Worm (Caenorhabditis elegans) whole organism, L3 larva: ENCODE results near the gene osm-5.

Experiments used
- ZK546.5 ChIP-seq: sonication (generic microtip); optimal IDR thresholded peaks from 2 replicates; lab custom pipeline; 2017; ENCODE audit warnings: missing biosample characterization, missing genetic modification characterization
- aly-2 ChIP-seq: fragments of 150-350 bp; optimal IDR thresholded peaks from 2 replicates; lab custom pipeline; 2014; ENCODE audit warnings: missing biosample characterization, missing genetic modification characterization
- ceh-16 ChIP-seq: sonication (generic microtip); optimal IDR thresholded peaks from 2 replicates; lab custom pipeline; 2017; ENCODE audit warnings: missing biosample characterization, missing genetic modification characterization
- ceh-28 ChIP-seq: fragments of 150-350 bp; optimal IDR thresholded peaks from 2 replicates; lab custom pipeline; 2014; ENCODE audit warnings: missing biosample characterization, missing genetic modification reagents, missing genetic modification characterization
- elt-1 ChIP-seq: fragments of 150-350 bp; optimal IDR thresholded peaks from 2 replicates; lab custom pipeline; 2014; ENCODE audit warnings: missing biosample characterization, missing genetic modification characterization
- elt-2 ChIP-seq: sonication (generic microtip); optimal IDR thresholded peaks from 2 replicates; lab custom pipeline; 2016; ENCODE audit warnings: missing genetic modification reagents, mild to moderate bottlenecking, missing genetic modification characterization, missing compliant biosample characterization
- elt-3 ChIP-seq, 3 experiments: fragments of 150-350 bp in 1 of 3; sonication (generic microtip) in 2 of 3; optimal IDR thresholded peaks; 2 replicates in 2 of 3; 4 replicates in 1 of 3; lab custom pipeline; 2014 to 2017; ENCODE audit warnings: missing biosample characterization in 3 of 3, missing genetic modification characterization in 3 of 3
- fkh-10 ChIP-seq: sonication (generic microtip); optimal IDR thresholded peaks from 2 replicates; lab custom pipeline; 2017; ENCODE audit warnings: missing biosample characterization, missing genetic modification reagents, missing genetic modification characterization
- fkh-2 ChIP-seq: fragments of 150-350 bp; optimal IDR thresholded peaks from 2 replicates; lab custom pipeline; 2014; ENCODE audit warnings: missing biosample characterization, missing genetic modification reagents, missing genetic modification characterization
- fos-1 ChIP-seq: fragments of 150-350 bp; optimal IDR thresholded peaks from 2 replicates; lab custom pipeline; 2014; ENCODE audit warnings: missing biosample characterization, missing genetic modification characterization
- hmg-11 ChIP-seq: sonication (generic microtip); optimal IDR thresholded peaks from 2 replicates; lab custom pipeline; 2016; ENCODE audit warnings: missing genetic modification characterization, missing compliant biosample characterization
- jun-1 ChIP-seq: fragments of 150-350 bp; optimal IDR thresholded peaks from 2 replicates; lab custom pipeline; 2014; ENCODE audit warnings: missing biosample characterization, missing genetic modification reagents, missing genetic modification characterization
- lin-39 ChIP-seq: fragments of 150-350 bp; optimal IDR thresholded peaks from 2 replicates; lab custom pipeline; 2018; ENCODE audit warnings: missing biosample characterization, missing genetic modification reagents, missing genetic modification characterization
- mml-1 ChIP-seq: fragments of 150-350 bp; sonication (generic microtip); optimal IDR thresholded peaks from 3 replicates; lab custom pipeline; 2014; ENCODE audit warnings: missing biosample characterization, missing genetic modification characterization
- nfya-1 ChIP-seq: sonication (generic microtip); optimal IDR thresholded peaks from 2 replicates; lab custom pipeline; 2017; ENCODE audit warnings: missing genetic modification characterization, mild to moderate bottlenecking, missing compliant biosample characterization, antibody characterized with exemption, moderate library complexity; ENCODE audit not compliant: insufficient read depth
- nhr-11 ChIP-seq: fragments of 150-350 bp; optimal IDR thresholded peaks from 2 replicates; lab custom pipeline; 2014; ENCODE audit warnings: missing biosample characterization, missing genetic modification characterization
- nhr-12 ChIP-seq: fragments of 150-350 bp; optimal IDR thresholded peaks from 2 replicates; lab custom pipeline; 2014; ENCODE audit warnings: missing biosample characterization, missing genetic modification characterization
- nhr-23 ChIP-seq: fragments of 150-350 bp; optimal IDR thresholded peaks from 2 replicates; lab custom pipeline; 2014; ENCODE audit warnings: missing biosample characterization, missing genetic modification reagents, missing genetic modification characterization
- nhr-237 ChIP-seq: fragments of 150-350 bp; optimal IDR thresholded peaks from 2 replicates; lab custom pipeline; 2014; ENCODE audit warnings: missing biosample characterization, missing genetic modification characterization
- nhr-28 ChIP-seq: fragments of 150-350 bp; optimal IDR thresholded peaks from 2 replicates; lab custom pipeline; 2014; ENCODE audit warnings: missing biosample characterization, missing genetic modification characterization
- nhr-43 ChIP-seq: sonication (generic microtip); optimal IDR thresholded peaks from 2 replicates; lab custom pipeline; 2016; ENCODE audit warnings: mild to moderate bottlenecking, missing genetic modification characterization, missing compliant biosample characterization; ENCODE audit not compliant: poor library complexity, severe bottlenecking
- nhr-67 ChIP-seq: fragments of 150-350 bp; optimal IDR thresholded peaks from 2 replicates; lab custom pipeline; 2014; ENCODE audit warnings: missing biosample characterization, missing genetic modification characterization
- nhr-76 ChIP-seq: fragments of 150-350 bp; sonication (generic microtip); optimal IDR thresholded peaks from 5 replicates; lab custom pipeline; 2014; ENCODE audit warnings: missing biosample characterization, missing genetic modification characterization
- pha-4 ChIP-seq: fragments of 150-350 bp; optimal IDR thresholded peaks from 2 replicates; lab custom pipeline; 2014; ENCODE audit warnings: missing biosample characterization, missing genetic modification reagents, missing genetic modification characterization
- sea-2 ChIP-seq: fragments of 150-350 bp; sonication (generic microtip); optimal IDR thresholded peaks from 4 replicates; lab custom pipeline; 2014; ENCODE audit warnings: missing biosample characterization, missing genetic modification reagents, missing genetic modification characterization
- tbx-2 ChIP-seq: sonication (generic microtip); optimal IDR thresholded peaks from 2 replicates; lab custom pipeline; 2016; ENCODE audit warnings: mild to moderate bottlenecking, missing genetic modification characterization, missing compliant biosample characterization
- unc-39 ChIP-seq: sonication (generic microtip); optimal IDR thresholded peaks from 4 replicates; lab custom pipeline; 2017; ENCODE audit warnings: missing biosample characterization, missing genetic modification characterization
- unc-62 ChIP-seq: fragments of 150-350 bp; sonication (generic microtip); optimal IDR thresholded peaks from 4 replicates; lab custom pipeline; 2014; ENCODE audit warnings: missing biosample characterization, missing genetic modification reagents, missing genetic modification characterization
- zag-1 ChIP-seq: fragments of 150-350 bp; optimal IDR thresholded peaks from 2 replicates; lab custom pipeline; 2014; ENCODE audit warnings: missing biosample characterization, missing genetic modification characterization
- ztf-11 ChIP-seq: fragments of 150-350 bp; optimal IDR thresholded peaks from 2 replicates; lab custom pipeline; 2014; ENCODE audit warnings: missing biosample characterization, missing genetic modification characterization
- ztf-4 ChIP-seq: fragments of 150-350 bp; optimal IDR thresholded peaks from 2 replicates; lab custom pipeline; 2014; ENCODE audit warnings: missing biosample characterization, missing genetic modification characterization

The osm-5 gene

ce11 chrX:2996976-2997399 is 12.9 kb downstream of the osm-5 start (continued):
- TF ChIP-seq jun-1 (tag; lab: Kevin White, UChicago): peak; percentile 100
- TF ChIP-seq elt-2: peak; percentile 83
- TF ChIP-seq nhr-12: peak; percentile 51
- TF ChIP-seq unc-39 (tag; lab: Kevin White, UChicago): no peak

ce11 chrX:2999652-3000051 is 15.6 kb downstream of the osm-5 start, which contains the start of gene Y41G9A.17:
Gene Y41G9A.17, minus strand, starts transcription at chrX:2999752.
- TF ChIP-seq ztf-11 (tag; lab: Kevin White, UChicago) (no peak), nhr-237 (tag; lab: Kevin White, UChicago) (no peak), nhr-67 (tag; lab: Kevin White, UChicago) (no peak), ztf-4 (tag; lab: Kevin White, UChicago) (no peak)

- TF ChIP-seq nhr-11 (no peak), ceh-28 (tag; lab: Kevin White, UChicago) (no peak), lin-39 (tag; lab: Kevin White, UChicago) (no peak), ztf-4 (tag; lab: Kevin White, UChicago) (no peak), nhr-43 (tag; lab: Kevin White, UChicago) (no peak), fkh-2 (tag; lab: Kevin White, UChicago) (no peak), zag-1 (tag; lab: Kevin White, UChicago) (no peak), unc-39 (tag; lab: Kevin White, UChicago) (no peak), mml-1 (tag; lab: Kevin White, UChicago) (no peak), ztf-11 (tag; lab: Kevin White, UChicago) (no peak), nhr-28 (tag; lab: Kevin White, UChicago) (no peak), nhr-237 (tag; lab: Kevin White, UChicago) (no peak), ZK546.5 (tag; lab: Kevin White, UChicago) (no peak), nhr-76 (tag; lab: Kevin White, UChicago) (no peak), nfya-1 (tag; lab: Kevin White, UChicago) (no peak), nhr-67 (tag; lab: Kevin White, UChicago) (no peak), tbx-2 (tag; lab: Kevin White, UChicago) (no peak)
Measured at ce11 chrX:3003703-3004102, 19.6 kb downstream of the osm-5 start, which contains the start of gene Y41G9A.6. Gene Y41G9A.6, minus strand, starts transcription at chrX:3003803.

ce11 chrX:3009190-3009589 is 25.1 kb downstream of the osm-5 start, which contains the start of gene Y48D7A.1:
Gene Y48D7A.1, plus strand, starts transcription at chrX:3009490.
- TF ChIP-seq nhr-23 (tag; lab: Kevin White, UChicago): no peak
- no peak for TF ChIP-seq nfya-1 (tag; lab: Kevin White, UChicago)
- TF ChIP-seq aly-2 (tag; lab: Kevin White, UChicago): no peak
- no peak for TF ChIP-seq elt-2
- TF ChIP-seq nhr-28 (tag; lab: Kevin White, UChicago): no peak
- TF ChIP-seq jun-1 (tag; lab: Kevin White, UChicago): no peak

ce11 chrX:3018505-3018996 is 34.5 kb downstream of the osm-5 start, which contains the start of gene flp-18:
Gene flp-18, minus strand, starts transcription at chrX:3018555.
- no peak for TF ChIP-seq elt-1 (tag; lab: Kevin White, UChicago)
- no peak for TF ChIP-seq aly-2 (tag; lab: Kevin White, UChicago)
- no peak for TF ChIP-seq hmg-11 (tag; lab: Kevin White, UChicago)

ce11 chrX:3019996-3020395 is 35.9 kb downstream of the osm-5 start:
- TF ChIP-seq fkh-10 (GFP tag; lab: Kevin White, UChicago): no peak
- TF ChIP-seq nhr-23 (tag; lab: Kevin White, UChicago): no peak
- no peak for TF ChIP-seq nhr-237 (tag; lab: Kevin White, UChicago)
- no peak for TF ChIP-seq ceh-16 (tag; lab: Kevin White, UChicago)
- TF ChIP-seq tbx-2 (tag; lab: Kevin White, UChicago): no peak
- no peak for TF ChIP-seq elt-3 (tag; optimal IDR thresholded peaks at IDR 0.05; lab: Kevin White, UChicago)
- TF ChIP-seq pha-4 (tag; lab: Kevin White, UChicago): no peak
- no peak for TF ChIP-seq nhr-11
- no peak for TF ChIP-seq nhr-28 (tag; lab: Kevin White, UChicago)
- TF ChIP-seq zag-1 (tag; lab: Kevin White, UChicago): no peak
- TF ChIP-seq fos-1 (tag; lab: Kevin White, UChicago): no peak
- TF ChIP-seq sea-2 (GFP tag; lab: Kevin White, UChicago): no peak
- no peak for TF ChIP-seq unc-62 (GFP tag; lab: Kevin White, UChicago)
- TF ChIP-seq aly-2 (tag; lab: Kevin White, UChicago): no peak
- TF ChIP-seq nhr-43 (tag; lab: Kevin White, UChicago): no peak
- TF ChIP-seq fkh-2 (tag; lab: Kevin White, UChicago): no peak
